Worm (Caenorhabditis elegans) whole organism, L1 larva: Measurements from ENCODE around the gene T03F7.6.

ENCODE experiments used
- aha-1 ChIP-seq: fragments of 150-350 bp; optimal IDR thresholded peaks from 2 replicates; lab custom pipeline; 2014; ENCODE audit warnings: missing biosample characterization, missing genetic modification characterization
- ceh-82 ChIP-seq, 3 experiments: fragments of 150-350 bp in 1 of 3; sonication (generic microtip) in 2 of 3; optimal IDR thresholded peaks; 2 replicates each; lab custom pipeline; 2014 to 2017; ENCODE audit warnings: missing biosample characterization in 3 of 3, missing genetic modification characterization in 3 of 3
- dpl-1 ChIP-seq, 3 experiments: fragments of 150-350 bp in 2 of 3; sonication (generic microtip) in 1 of 3; optimal IDR thresholded peaks; 2 replicates each; lab custom pipeline; 2014 to 2017; ENCODE audit warnings: missing biosample characterization in 3 of 3, missing genetic modification characterization in 3 of 3, missing genetic modification reagents in 3 of 3
- elt-3 ChIP-seq, 6 experiments: fragments of 150-350 bp in 1 of 6; sonication (generic microtip); optimal IDR thresholded peaks; 2 replicates each; lab custom pipeline; 2017 to 2018; ENCODE audit warnings: missing biosample characterization in 6 of 6, missing genetic modification characterization in 6 of 6, inconsistent platforms in 1 of 6
- fkh-10 ChIP-seq: sonication (generic microtip); optimal IDR thresholded peaks from 2 replicates; lab custom pipeline; 2017; ENCODE audit warnings: missing biosample characterization, missing genetic modification reagents, missing genetic modification characterization
- jun-1 ChIP-seq: fragments of 150-350 bp; optimal IDR thresholded peaks from 2 replicates; lab custom pipeline; 2014; ENCODE audit warnings: missing biosample characterization, missing genetic modification reagents, missing genetic modification characterization
- mdl-1 ChIP-seq, 2 experiments: fragments of 150-350 bp; optimal IDR thresholded peaks; 2 replicates each; lab custom pipeline; 2014 to 2017; ENCODE audit warnings: missing biosample characterization in 2 of 2, missing genetic modification characterization in 2 of 2, inconsistent platforms in 1 of 2
- nhr-11 ChIP-seq: fragments of 150-350 bp; optimal IDR thresholded peaks from 2 replicates; lab custom pipeline; 2014; ENCODE audit warnings: missing biosample characterization, missing genetic modification characterization
- skn-1 ChIP-seq: fragments of 150-350 bp; optimal IDR thresholded peaks from 2 replicates; lab custom pipeline; 2014; ENCODE audit warnings: missing biosample characterization, missing genetic modification characterization
- snpc-4 ChIP-seq: fragments of 150-350 bp; optimal IDR thresholded peaks from 2 replicates; lab custom pipeline; 2014; ENCODE audit warnings: missing biosample characterization, missing genetic modification characterization
- unc-130 ChIP-seq: fragments of 150-350 bp; optimal IDR thresholded peaks from 2 replicates; lab custom pipeline; 2017; ENCODE audit warnings: missing biosample characterization, missing genetic modification characterization, inconsistent platforms
- unc-62 ChIP-seq: fragments of 150-350 bp; optimal IDR thresholded peaks from 2 replicates; lab custom pipeline; 2014; ENCODE audit warnings: missing biosample characterization, missing genetic modification reagents, missing genetic modification characterization
- ztf-4 ChIP-seq: fragments of 150-350 bp; optimal IDR thresholded peaks from 2 replicates; lab custom pipeline; 2014; ENCODE audit warnings: missing biosample characterization, missing genetic modification characterization

DNA sequence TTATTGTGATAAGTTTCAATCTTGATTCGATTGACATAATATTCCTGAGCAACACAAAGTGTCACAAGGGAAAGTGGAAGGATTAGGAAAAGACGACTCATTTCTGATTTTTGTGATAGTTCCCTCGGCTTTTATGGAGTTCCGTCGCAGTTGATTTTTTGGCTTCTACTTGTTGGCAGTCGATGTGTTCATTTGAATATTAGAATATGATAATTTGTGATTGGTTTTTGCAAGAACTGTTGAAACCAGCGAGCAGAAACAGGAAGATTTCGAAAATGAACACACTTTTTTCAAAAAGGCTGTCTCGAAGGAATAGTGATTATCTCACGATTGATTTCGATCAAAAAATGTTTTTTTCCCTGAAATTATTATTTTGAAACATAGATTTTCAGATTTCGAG is 39.7 kb downstream of the T03F7.6 start, which contains the start of gene T02E9.6:
- no peak for TF ChIP-seq unc-62
- no peak for TF ChIP-seq skn-1 (tag; lab: Kevin White, UChicago)
- no peak for TF ChIP-seq jun-1 (tag; lab: Kevin White, UChicago)
- TF ChIP-seq dpl-1 (GFP tag; optimal IDR thresholded peaks at IDR 0.05; lab: Kevin White, UChicago), result no peak
- no peak for TF ChIP-seq fkh-10
- TF ChIP-seq unc-130 (tag; lab: Kevin White, UChicago), result no peak
- TF ChIP-seq ceh-82 (tag; optimal IDR thresholded peaks at IDR 0.05; lab: Kevin White, UChicago), result no peak
- TF ChIP-seq snpc-4, result no peak
- no peak for TF ChIP-seq nhr-11
- TF ChIP-seq elt-3 (tag; optimal IDR thresholded peaks at IDR 0.05; lab: Kevin White, UChicago), result no peak
- no peak for TF ChIP-seq aha-1 (tag; lab: Kevin White, UChicago)
- TF ChIP-seq mdl-1 (tag; optimal IDR thresholded peaks at IDR 0.05; lab: Kevin White, UChicago), result no peak
- TF ChIP-seq ztf-4 (tag; lab: Kevin White, UChicago), result no peak
